Worm (Caenorhabditis elegans) whole organism, young adult: ENCODE data around the gene R02E4.2.

Experiments used
- C06A6.2 ChIP-seq: fragments of 200-800 bp; sonication (Bioruptor generic); conservative IDR thresholded peaks from 2 replicates; pipeline ENCODE4 v1.3.6; 2022; ENCODE audit warnings: missing genetic modification characterization, missing compliant biosample characterization
- F22D6.2 ChIP-seq: sonication (generic microtip); optimal IDR thresholded peaks from 2 replicates; lab custom pipeline; 2016; ENCODE audit warnings: mild to moderate bottlenecking, missing genetic modification characterization, missing compliant biosample characterization
- F23B12.7 ChIP-seq: sonication (generic microtip); optimal IDR thresholded peaks from 2 replicates; lab custom pipeline; 2017; ENCODE audit warnings: missing genetic modification characterization, mild to moderate bottlenecking, missing compliant biosample characterization, antibody characterized with exemption, moderate library complexity; ENCODE audit not compliant: insufficient read depth
- F33H1.4 ChIP-seq: fragments of 200-800 bp; sonication (Bioruptor generic); IDR thresholded peaks from 2 replicates; pipeline ENCODE4 v1.3.6; 2022; ENCODE audit warnings: missing genetic modification reagents, missing genetic modification characterization, missing compliant biosample characterization
- F37B4.10 ChIP-seq: fragments of 200-800 bp; sonication (Bioruptor generic); IDR thresholded peaks from 2 replicates; pipeline ENCODE4 v1.3.6; 2022; ENCODE audit warnings: missing genetic modification characterization, missing compliant biosample characterization
- F55B11.4 ChIP-seq: sonication (generic microtip); optimal IDR thresholded peaks from 2 replicates; lab custom pipeline; 2016; ENCODE audit warnings: missing compliant biosample characterization, missing genetic modification characterization, borderline replicate concordance; ENCODE audit not compliant: insufficient read depth
- F57C9.4 ChIP-seq: sonication (generic microtip); optimal IDR thresholded peaks from 2 replicates; lab custom pipeline; 2017; ENCODE audit warnings: mild to moderate bottlenecking, missing genetic modification characterization, missing compliant biosample characterization
- K12H6.12 ChIP-seq: fragments of 200-800 bp; sonication (Bioruptor generic); optimal IDR thresholded peaks from 2 replicates; lab custom pipeline; 2018; ENCODE audit warnings: mild to moderate bottlenecking, missing genetic modification characterization, missing compliant biosample characterization
- Y53F4B.3 ChIP-seq: fragments of 200-800 bp; sonication (Bioruptor generic); IDR thresholded peaks from 2 replicates; pipeline ENCODE4 v1.3.6; 2022; ENCODE audit warnings: missing genetic modification reagents, missing genetic modification characterization, missing compliant biosample characterization
- Y79H2A.3 ChIP-seq: fragments of 200-800 bp; sonication (Bioruptor generic); conservative IDR thresholded peaks from 2 replicates; pipeline ENCODE4 v1.3.6; 2022; ENCODE audit warnings: missing genetic modification reagents, missing genetic modification characterization, missing compliant biosample characterization
- attf-3 ChIP-seq: fragments of 200-800 bp; sonication (Bioruptor generic); conservative IDR thresholded peaks from 2 replicates; pipeline ENCODE4 v1.3.6; 2022; ENCODE audit warnings: missing genetic modification reagents, missing genetic modification characterization, missing compliant biosample characterization
- bed-1 ChIP-seq: fragments of 200-800 bp; sonication (Bioruptor generic); IDR thresholded peaks from 2 replicates; pipeline ENCODE4 v1.3.6; 2022; ENCODE audit warnings: missing genetic modification reagents, missing genetic modification characterization, missing compliant biosample characterization
- ccch-3 ChIP-seq: fragments of 200-800 bp; sonication (Bioruptor generic); optimal IDR thresholded peaks from 2 replicates; lab custom pipeline; 2018; ENCODE audit warnings: mild to moderate bottlenecking, missing genetic modification characterization, missing compliant biosample characterization
- ceh-58 ChIP-seq: fragments of 200-800 bp; sonication (Bioruptor generic); IDR thresholded peaks from 2 replicates; pipeline ENCODE4 v1.3.6; 2022; ENCODE audit warnings: missing genetic modification characterization, missing compliant biosample characterization
- ceh-79 ChIP-seq: sonication (generic microtip); optimal IDR thresholded peaks from 2 replicates; lab custom pipeline; 2017; ENCODE audit warnings: mild to moderate bottlenecking, missing genetic modification characterization, missing compliant biosample characterization
- chd-7 ChIP-seq: sonication (generic microtip); optimal IDR thresholded peaks from 2 replicates; lab custom pipeline; 2016; ENCODE audit warnings: mild to moderate bottlenecking, missing genetic modification characterization, moderate library complexity, missing compliant biosample characterization
- die-1 ChIP-seq: sonication (generic microtip); optimal IDR thresholded peaks from 2 replicates; lab custom pipeline; 2016; ENCODE audit warnings: missing genotype, mild to moderate bottlenecking, missing genetic modification characterization, missing compliant biosample characterization
- efl-1 ChIP-seq: fragments of 150-350 bp; optimal IDR thresholded peaks from 2 replicates; lab custom pipeline; 2014; ENCODE audit warnings: missing biosample characterization, missing genetic modification reagents, missing genetic modification characterization
- hmg-1.2 ChIP-seq: fragments of 200-800 bp; sonication (Bioruptor generic); IDR thresholded peaks from 2 replicates; pipeline ENCODE4 v1.3.6; 2022; ENCODE audit warnings: missing genetic modification reagents, missing genetic modification characterization, missing compliant biosample characterization
- lag-1 ChIP-seq: fragments of 200-800 bp; sonication (Bioruptor generic); IDR thresholded peaks from 2 replicates; pipeline ENCODE4 v1.3.6; 2022; ENCODE audit warnings: missing genetic modification reagents, missing genetic modification characterization, missing compliant biosample characterization
- let-607 ChIP-seq, 2 experiments: fragments of 200-800 bp in 1 of 2; sonication (Bioruptor generic) in 1 of 2; sonication (generic microtip) in 1 of 2; optimal IDR thresholded peaks; 2 replicates each; lab custom pipeline; 2016 to 2018; ENCODE audit warnings: mild to moderate bottlenecking in 2 of 2, missing compliant biosample characterization in 2 of 2, missing genetic modification characterization in 2 of 2, moderate library complexity in 2 of 2, missing genotype in 1 of 2
- lin-40 ChIP-seq: sonication (generic microtip); optimal IDR thresholded peaks from 2 replicates; lab custom pipeline; 2016; ENCODE audit warnings: missing genetic modification characterization, mild to moderate bottlenecking, missing compliant biosample characterization, missing genotype, missing genetic modification reagents
- lsl-1 ChIP-seq: fragments of 200-800 bp; sonication (Bioruptor generic); optimal IDR thresholded peaks from 2 replicates; lab custom pipeline; 2018; ENCODE audit warnings: mild to moderate bottlenecking, missing genetic modification characterization, moderate library complexity, missing compliant biosample characterization
- madf-10 ChIP-seq: sonication (generic microtip); optimal IDR thresholded peaks from 2 replicates; lab custom pipeline; 2016; ENCODE audit warnings: mild to moderate bottlenecking, missing genetic modification characterization, missing compliant biosample characterization
- mxl-1 ChIP-seq: sonication (generic microtip); optimal IDR thresholded peaks from 2 replicates; lab custom pipeline; 2016; ENCODE audit warnings: missing genetic modification characterization, missing compliant biosample characterization
- nfya-2 ChIP-seq: fragments of 200-800 bp; sonication (Bioruptor generic); IDR thresholded peaks from 2 replicates; pipeline ENCODE4 v1.3.6; 2022; ENCODE audit warnings: missing genetic modification reagents, missing genetic modification characterization, missing compliant biosample characterization
- nhr-179 ChIP-seq: sonication (generic microtip); optimal IDR thresholded peaks from 2 replicates; lab custom pipeline; 2016; ENCODE audit warnings: mild to moderate bottlenecking, missing genetic modification characterization, missing compliant biosample characterization
- nhr-80 ChIP-seq: sonication (generic microtip); optimal IDR thresholded peaks from 2 replicates; lab custom pipeline; 2016; ENCODE audit warnings: missing genetic modification characterization, missing compliant biosample characterization
- rec-8 ChIP-seq, 2 experiments: sonication (generic microtip); optimal IDR thresholded peaks; 2 replicates each; lab custom pipeline; 2016; ENCODE audit warnings: mild to moderate bottlenecking in 2 of 2, missing genetic modification characterization in 2 of 2, missing genetic modification reagents in 2 of 2, missing genotype in 2 of 2, missing biosample characterization in 1 of 2, missing compliant biosample characterization in 1 of 2, moderate library complexity in 1 of 2
- repo-1 ChIP-seq: sonication (generic microtip); optimal IDR thresholded peaks from 2 replicates; lab custom pipeline; 2017; ENCODE audit warnings: mild to moderate bottlenecking, missing genetic modification characterization, missing compliant biosample characterization
- sdz-38 ChIP-seq: sonication (generic microtip); optimal IDR thresholded peaks from 2 replicates; lab custom pipeline; 2016; ENCODE audit warnings: missing genotype, missing genetic modification characterization, missing compliant biosample characterization
- somi-1 ChIP-seq: fragments of 200-800 bp; sonication (Bioruptor generic); optimal IDR thresholded peaks from 2 replicates; lab custom pipeline; 2018; ENCODE audit warnings: mild to moderate bottlenecking, missing genetic modification characterization, missing compliant biosample characterization
- tbp1 ChIP-seq: fragments of 200-800 bp; sonication (Bioruptor generic); optimal IDR thresholded peaks from 2 replicates; lab custom pipeline; 2018; ENCODE audit warnings: mild to moderate bottlenecking, missing genetic modification characterization, missing compliant biosample characterization
- tlf-1 ChIP-seq: fragments of 200-800 bp; sonication (Bioruptor generic); optimal IDR thresholded peaks from 2 replicates; lab custom pipeline; 2018; ENCODE audit warnings: mild to moderate bottlenecking, missing genetic modification characterization, missing compliant biosample characterization
- unc-62 ChIP-seq: fragments of 150-350 bp; optimal IDR thresholded peaks from 2 replicates; lab custom pipeline; 2014; ENCODE audit warnings: missing biosample characterization, missing genetic modification reagents, missing genetic modification characterization
- ztf-18 ChIP-seq: sonication (generic microtip); optimal IDR thresholded peaks from 2 replicates; lab custom pipeline; 2016; ENCODE audit warnings: missing genotype, mild to moderate bottlenecking, missing genetic modification characterization, missing compliant biosample characterization
- ztf-25 ChIP-seq: fragments of 200-800 bp; sonication (Bioruptor generic); IDR thresholded peaks from 2 replicates; pipeline ENCODE4 v1.3.6; 2022; ENCODE audit warnings: missing genetic modification reagents, missing genetic modification characterization, missing compliant biosample characterization
- ztf-26 ChIP-seq: sonication (generic microtip); optimal IDR thresholded peaks from 2 replicates; lab custom pipeline; 2017; ENCODE audit warnings: missing genetic modification characterization, missing compliant biosample characterization

R02E4.2 gene

ce11 chrX:4128684-4129083 is 21.4 kb downstream of the R02E4.2 start:
- TF ChIP-seq bed-1 (GFP tag; lab: Robert Waterston, UW) (no peak), rec-8 (tag; optimal IDR thresholded peaks at IDR 0.05; lab: Kevin White, UChicago) (no peak), Y53F4B.3 (GFP tag; lab: Robert Waterston, UW) (no peak), Y79H2A.3 (GFP tag; lab: Robert Waterston, UW) (no peak), unc-62 (no peak), ztf-25 (no peak), madf-10 (tag; lab: Kevin White, UChicago) (no peak), ztf-18 (tag; lab: Kevin White, UChicago) (no peak), ceh-79 (tag; lab: Kevin White, UChicago) (no peak), attf-3 (GFP tag; lab: Robert Waterston, UW) (no peak), tlf-1 (GFP tag; lab: Kevin White, UChicago) (no peak)

DNA sequence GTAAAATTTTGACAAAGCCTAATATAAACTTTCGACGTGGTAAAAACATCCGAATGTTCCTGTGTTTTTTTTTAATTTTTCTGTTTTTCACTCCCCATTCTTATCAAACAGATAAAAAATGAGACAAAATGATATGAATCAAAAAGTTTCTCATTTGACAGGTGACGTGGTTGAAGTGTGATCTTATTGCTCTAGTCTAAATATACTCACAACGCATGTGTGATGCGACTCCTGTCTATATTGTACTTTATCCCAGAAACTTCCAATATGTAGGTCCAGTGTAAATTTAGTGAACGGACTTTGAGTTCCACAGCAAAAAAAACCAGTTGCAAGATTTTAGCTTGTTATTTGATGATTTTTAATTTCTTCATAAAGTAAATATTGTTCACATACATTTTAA is 24.1 kb downstream of the R02E4.2 start:
- TF ChIP-seq F23B12.7 (no peak), ceh-58 (GFP tag; lab: Robert Waterston, UW) (no peak), let-607 (tag; optimal IDR thresholded peaks at IDR 0.05; lab: Kevin White, UChicago) (no peak), nhr-179 (tag; lab: Kevin White, UChicago) (no peak), die-1 (tag; lab: Kevin White, UChicago) (no peak), repo-1 (no peak), lsl-1 (no peak), F37B4.10 (GFP tag; lab: Robert Waterston, UW) (no peak), tbp1 (GFP tag; lab: Kevin White, UChicago) (no peak), hmg-1.2 (GFP tag; lab: Robert Waterston, UW) (no peak), sdz-38 (tag; lab: Kevin White, UChicago) (no peak), lag-1 (GFP tag; lab: Robert Waterston, UW) (no peak), mxl-1 (tag; lab: Kevin White, UChicago) (no peak)
- TF ChIP-seq, all 124 proteins: peak for 0

- TF ChIP-seq K12H6.12 (no peak), ztf-26 (tag; lab: Kevin White, UChicago) (peak; percentile 71), lsl-1 (no peak), F22D6.2 (tag; lab: Kevin White, UChicago) (peak; percentile 45), chd-7 (tag; lab: Kevin White, UChicago) (peak; percentile 36), lin-40 (tag; lab: Kevin White, UChicago) (peak; percentile 65), ccch-3 (GFP tag; lab: Kevin White, UChicago) (no peak), C06A6.2 (0 out of 2 replicates have a peak, but pooled peaks have one; percentile 35), F55B11.4 (tag; lab: Kevin White, UChicago) (no peak), die-1 (tag; lab: Kevin White, UChicago) (peak; percentile 50), somi-1 (peak; percentile 73), nhr-80 (tag; lab: Kevin White, UChicago) (peak; percentile 2)
These were observed 25.0 kb downstream of the R02E4.2 start for ce11 chrX:4132243-4132642.

DNA sequence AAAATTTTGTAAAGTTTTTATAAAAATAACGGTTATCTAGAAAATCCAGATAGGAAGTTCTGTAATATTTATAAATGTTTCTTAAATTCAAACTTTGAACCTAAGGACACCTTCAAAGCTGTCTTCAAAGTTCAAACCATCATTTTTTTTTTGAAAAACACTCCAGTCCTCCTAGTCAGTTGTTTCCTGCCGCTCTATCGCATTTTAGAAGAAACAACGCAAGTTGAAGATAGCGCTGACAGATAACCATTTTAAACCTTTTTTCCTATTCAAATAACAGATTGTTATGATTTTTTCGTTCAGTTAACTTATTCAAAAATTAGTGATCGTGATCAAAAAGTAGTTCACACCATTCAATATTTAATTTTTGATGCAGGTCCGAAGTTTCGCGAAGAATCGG is 26.1 kb downstream of the R02E4.2 start:
- TF ChIP-seq madf-10 (tag; lab: Kevin White, UChicago) (no peak), nfya-2 (GFP tag; lab: Robert Waterston, UW) (no peak), F33H1.4 (GFP tag; lab: Robert Waterston, UW) (no peak), efl-1 (GFP tag; lab: Kevin White, UChicago) (no peak), F57C9.4 (tag; lab: Kevin White, UChicago) (no peak), ztf-26 (tag; lab: Kevin White, UChicago) (no peak), nhr-80 (tag; lab: Kevin White, UChicago) (peak; percentile 10)
